Worm (Caenorhabditis elegans): Measurements from ENCODE around the gene irld-36.

DNA sequence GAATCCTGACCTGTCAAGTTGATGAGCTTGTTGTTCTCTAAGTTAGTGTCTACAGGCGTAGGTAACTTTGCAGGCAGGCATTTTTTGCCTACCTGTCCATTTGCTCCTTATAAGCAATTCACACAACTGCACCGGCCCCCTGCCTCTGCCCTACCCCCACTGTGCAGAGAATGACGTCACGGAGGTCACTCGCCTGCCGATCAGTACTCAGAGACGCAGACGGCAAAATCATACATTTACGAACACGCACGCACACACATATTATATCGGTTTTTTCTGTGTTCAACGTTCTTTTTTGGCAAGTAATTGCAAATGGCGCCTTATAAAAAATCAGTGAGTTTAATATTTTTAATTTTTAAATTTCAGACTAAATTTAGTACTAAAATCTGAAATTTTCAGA lies 15.7 kb upstream of the irld-36 start, which contains the start of gene duxl-1:
- no peak for TF ChIP-seq C34F6.9 (tag; optimal IDR thresholded peaks at IDR 0.05)
- no peak for TF ChIP-seq ama-1 (optimal IDR thresholded peaks at IDR 0.05)
- no peak for TF ChIP-seq unc-39 (tag; optimal IDR thresholded peaks at IDR 0.05)
- no peak for TF ChIP-seq lsy-2 (tag; optimal IDR thresholded peaks at IDR 0.05)
- no peak for TF ChIP-seq mab-5 (tag; optimal IDR thresholded peaks at IDR 0.05)
- TF ChIP-seq dmd-4 (tag; optimal IDR thresholded peaks at IDR 0.05), result no peak
- TF ChIP-seq nhr-25 (tag; optimal IDR thresholded peaks at IDR 0.05), result no peak
- TF ChIP-seq ztf-1 (GFP tag; conservative IDR thresholded peaks at IDR 0.05), result no peak
- TF ChIP-seq unc-62 (GFP tag; optimal IDR thresholded peaks at IDR 0.05), result no peak
- no peak for TF ChIP-seq blmp-1 (tag; optimal IDR thresholded peaks at IDR 0.05; ENCODE audit: insufficient read depth)
- TF ChIP-seq nhr-6 (tag; optimal IDR thresholded peaks at IDR 0.05), result no peak
- TF ChIP-seq zag-1 (tag; optimal IDR thresholded peaks at IDR 0.05), result no peak
- peak; percentile 49 for TF ChIP-seq fos-1 (tag; optimal IDR thresholded peaks at IDR 0.05)
- TF ChIP-seq snpc-4 (tag; optimal IDR thresholded peaks at IDR 0.05), result no peak
